Worm (Caenorhabditis elegans) whole organism, L2 larva: ENCODE measurements around the gene mrpl-16.
"Not testable (repeated sequence)": the region's sequence is repeated elsewhere in the genome, so short reads cannot be mapped to it uniquely, and the experiment has no call there.

ENCODE experiments used
- C34F6.9 ChIP-seq: fragments of 150-350 bp; optimal IDR thresholded peaks from 2 replicates; lab custom pipeline; 2014; ENCODE audit warnings: missing biosample characterization, missing genetic modification characterization
- F13H6.1 ChIP-seq: sonication (generic microtip); optimal IDR thresholded peaks from 2 replicates; lab custom pipeline; 2016; ENCODE audit warnings: missing genetic modification characterization, missing compliant biosample characterization
- R02D3.7 ChIP-seq: fragments of 150-350 bp; optimal IDR thresholded peaks from 2 replicates; lab custom pipeline; 2014; ENCODE audit warnings: missing biosample characterization, missing genetic modification characterization
- ZK546.5 ChIP-seq: sonication (generic microtip); optimal IDR thresholded peaks from 2 replicates; lab custom pipeline; 2017; ENCODE audit warnings: missing biosample characterization, missing genetic modification characterization
- alr-1 ChIP-seq: fragments of 150-350 bp; optimal IDR thresholded peaks from 2 replicates; lab custom pipeline; 2014; ENCODE audit warnings: missing biosample characterization, missing genetic modification characterization
- aly-2 ChIP-seq: fragments of 150-350 bp; optimal IDR thresholded peaks from 2 replicates; lab custom pipeline; 2014; ENCODE audit warnings: missing biosample characterization, missing genetic modification characterization
- ama-1 ChIP-seq: fragments of 150-350 bp; optimal IDR thresholded peaks from 2 replicates; lab custom pipeline; 2018; ENCODE audit warnings: inconsistent platforms
- blmp-1 ChIP-seq: sonication (generic microtip); optimal IDR thresholded peaks from 2 replicates; lab custom pipeline; 2017; ENCODE audit warnings: missing genetic modification characterization, mild to moderate bottlenecking, missing compliant biosample characterization, antibody characterized with exemption, moderate library complexity; ENCODE audit not compliant: insufficient read depth
- ceh-82 ChIP-seq: fragments of 150-350 bp; optimal IDR thresholded peaks from 2 replicates; lab custom pipeline; 2014; ENCODE audit warnings: missing biosample characterization, missing genetic modification characterization
- crh-2 ChIP-seq: sonication (generic microtip); optimal IDR thresholded peaks from 2 replicates; lab custom pipeline; 2017; ENCODE audit warnings: missing biosample characterization, missing genetic modification characterization
- egl-27 ChIP-seq: sonication (generic microtip); optimal IDR thresholded peaks from 3 replicates; lab custom pipeline; 2017; ENCODE audit warnings: missing biosample characterization, missing genetic modification reagents, missing genetic modification characterization
- elt-1 ChIP-seq: fragments of 150-350 bp; optimal IDR thresholded peaks from 2 replicates; lab custom pipeline; 2014; ENCODE audit warnings: missing biosample characterization, missing genetic modification characterization
- elt-3 ChIP-seq: sonication (generic microtip); optimal IDR thresholded peaks from 2 replicates; lab custom pipeline; 2017; ENCODE audit warnings: missing biosample characterization, missing genetic modification characterization
- fos-1 ChIP-seq: fragments of 150-350 bp; optimal IDR thresholded peaks from 2 replicates; lab custom pipeline; 2014; ENCODE audit warnings: missing biosample characterization, missing genetic modification characterization
- lin-11 ChIP-seq: fragments of 150-350 bp; sonication (generic microtip); optimal IDR thresholded peaks from 2 replicates; lab custom pipeline; 2014; ENCODE audit warnings: missing biosample characterization, missing genetic modification characterization, inconsistent platforms, mixed read lengths
- lin-13 ChIP-seq: fragments of 150-350 bp; optimal IDR thresholded peaks from 2 replicates; lab custom pipeline; 2014; ENCODE audit warnings: missing biosample characterization, missing genetic modification reagents, missing genetic modification characterization
- lin-39 ChIP-seq: fragments of 150-350 bp; optimal IDR thresholded peaks from 2 replicates; lab custom pipeline; 2014; ENCODE audit warnings: missing biosample characterization, missing genetic modification reagents, missing genetic modification characterization
- lsy-2 ChIP-seq, 2 experiments: fragments of 150-350 bp in 1 of 2; sonication (generic microtip) in 1 of 2; optimal IDR thresholded peaks; 2 replicates each; lab custom pipeline; 2014 to 2017; ENCODE audit warnings: missing biosample characterization in 2 of 2, missing genetic modification characterization in 2 of 2
- mab-5 ChIP-seq: fragments of 150-350 bp; optimal IDR thresholded peaks from 2 replicates; lab custom pipeline; 2014; ENCODE audit warnings: missing biosample characterization, missing genetic modification characterization
- mbf-1 ChIP-seq: sonication (generic microtip); optimal IDR thresholded peaks from 2 replicates; lab custom pipeline; 2017; ENCODE audit warnings: missing biosample characterization, missing genetic modification characterization
- mdl-1 ChIP-seq, 2 experiments: fragments of 150-350 bp in 1 of 2; sonication (generic microtip) in 1 of 2; optimal IDR thresholded peaks; 2 replicates each; lab custom pipeline; 2017; ENCODE audit warnings: missing biosample characterization in 2 of 2, missing genetic modification characterization in 2 of 2
- nhr-10 ChIP-seq: sonication (generic microtip); optimal IDR thresholded peaks from 2 replicates; lab custom pipeline; 2017; ENCODE audit warnings: missing biosample characterization, missing genetic modification characterization
- nhr-12 ChIP-seq: fragments of 150-350 bp; optimal IDR thresholded peaks from 2 replicates; lab custom pipeline; 2014; ENCODE audit warnings: missing biosample characterization, missing genetic modification characterization
- nhr-129 ChIP-seq: fragments of 150-350 bp; optimal IDR thresholded peaks from 2 replicates; lab custom pipeline; 2014; ENCODE audit warnings: missing biosample characterization, missing genetic modification characterization
- nhr-21 ChIP-seq: fragments of 150-350 bp; optimal IDR thresholded peaks from 2 replicates; lab custom pipeline; 2014; ENCODE audit warnings: missing biosample characterization, missing genetic modification characterization
- nhr-237 ChIP-seq: fragments of 150-350 bp; optimal IDR thresholded peaks from 2 replicates; lab custom pipeline; 2014; ENCODE audit warnings: missing biosample characterization, missing genetic modification characterization
- nhr-25 ChIP-seq: fragments of 150-350 bp; sonication (generic microtip); optimal IDR thresholded peaks from 3 replicates; lab custom pipeline; 2014; ENCODE audit warnings: missing biosample characterization, missing genetic modification characterization
- nhr-6 ChIP-seq: fragments of 150-350 bp; optimal IDR thresholded peaks from 2 replicates; lab custom pipeline; 2014; ENCODE audit warnings: missing biosample characterization, missing genetic modification characterization
- nhr-77 ChIP-seq: fragments of 150-350 bp; optimal IDR thresholded peaks from 2 replicates; lab custom pipeline; 2014; ENCODE audit warnings: missing biosample characterization, missing genetic modification characterization
- sma-3 ChIP-seq: sonication (generic microtip); optimal IDR thresholded peaks from 2 replicates; lab custom pipeline; 2016; ENCODE audit warnings: missing genetic modification reagents, missing genetic modification characterization, missing compliant biosample characterization
- snpc-4 ChIP-seq: fragments of 150-350 bp; optimal IDR thresholded peaks from 2 replicates; lab custom pipeline; 2014; ENCODE audit warnings: missing biosample characterization, missing genetic modification characterization
- unc-39 ChIP-seq: fragments of 150-350 bp; optimal IDR thresholded peaks from 2 replicates; lab custom pipeline; 2014; ENCODE audit warnings: missing biosample characterization, missing genetic modification characterization
- unc-55 ChIP-seq: fragments of 150-350 bp; sonication (generic microtip); optimal IDR thresholded peaks from 3 replicates; lab custom pipeline; 2014; ENCODE audit warnings: missing biosample characterization, missing genetic modification reagents, missing genetic modification characterization
- unc-62 ChIP-seq: fragments of 150-350 bp; optimal IDR thresholded peaks from 2 replicates; lab custom pipeline; 2014; ENCODE audit warnings: missing biosample characterization, missing genetic modification reagents, missing genetic modification characterization
- zag-1 ChIP-seq: fragments of 150-350 bp; optimal IDR thresholded peaks from 2 replicates; lab custom pipeline; 2014; ENCODE audit warnings: missing biosample characterization, missing genetic modification characterization
- ztf-11 ChIP-seq: sonication (generic microtip); optimal IDR thresholded peaks from 2 replicates; lab custom pipeline; 2017; ENCODE audit warnings: missing biosample characterization, missing genetic modification characterization
- ztf-4 ChIP-seq: fragments of 150-350 bp; optimal IDR thresholded peaks from 2 replicates; lab custom pipeline; 2014; ENCODE audit warnings: missing biosample characterization, missing genetic modification characterization

Gene mrpl-16

DNA sequence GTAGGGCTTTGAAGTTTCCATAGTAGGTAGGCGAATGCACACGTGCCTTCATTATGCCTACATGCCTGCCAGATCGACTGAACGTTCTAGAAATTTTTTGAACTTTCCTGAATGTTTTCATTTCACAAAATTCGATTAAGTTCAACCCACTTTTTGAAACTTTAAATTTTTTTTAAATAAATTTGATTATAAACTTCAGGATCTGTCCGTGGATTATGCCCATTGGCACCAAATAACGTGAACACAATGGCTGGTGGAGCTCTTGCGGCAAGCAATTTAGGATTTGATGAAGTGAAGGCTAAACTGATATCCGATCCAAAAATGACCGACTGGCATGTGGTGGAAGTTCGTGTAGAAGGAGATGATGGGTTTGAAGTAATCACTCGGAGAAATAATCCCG lies 31.2 kb downstream of the mrpl-16 start, which contains the start of gene F17C8.7:
TSS of gene F17C8.7 (plus strand) at position 301 of the 400 bp plus-strand sequence.
- TF ChIP-seq lin-39 (tag; lab: Kevin White, UChicago) (no peak), nhr-25 (tag; lab: Kevin White, UChicago) (no peak), elt-1 (no peak), ZK546.5 (no peak), ceh-82 (no peak), nhr-237 (tag; lab: Kevin White, UChicago) (no peak), elt-3 (tag; lab: Kevin White, UChicago) (no peak), alr-1 (no peak), unc-55 (GFP tag; lab: Kevin White, UChicago) (no peak), lin-11 (tag; lab: Kevin White, UChicago) (no peak), nhr-10 (tag; lab: Kevin White, UChicago) (no peak), unc-39 (tag; lab: Kevin White, UChicago) (no peak), ztf-4 (tag; lab: Kevin White, UChicago) (no peak), mbf-1 (tag; lab: Kevin White, UChicago) (no peak), egl-27 (tag; lab: Kevin White, UChicago) (no peak), ama-1 (lab: Kevin White, UChicago) (no peak), mab-5 (tag; lab: Kevin White, UChicago) (no peak)
- TF ChIP-seq, all 48 proteins: peak for 0

DNA sequence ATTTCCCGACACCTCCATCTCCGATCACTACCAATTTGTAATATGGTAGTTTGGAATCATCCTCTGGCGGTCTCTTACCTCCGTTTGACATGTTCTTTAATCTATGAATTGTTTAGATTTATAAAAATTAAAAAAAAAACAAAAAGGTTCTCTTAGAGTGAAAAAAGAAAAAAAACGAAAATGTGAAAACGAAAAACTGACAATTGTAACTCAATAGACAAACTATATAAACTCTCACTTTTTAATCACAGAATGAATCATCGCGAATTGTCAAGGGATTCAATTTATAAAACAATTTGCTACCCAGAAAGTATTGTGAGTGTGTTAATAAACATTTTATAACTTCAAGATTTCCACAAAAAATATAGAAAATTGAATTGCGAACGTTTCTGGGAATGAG lies 35.8 kb downstream of the mrpl-16 start, which contains the start of gene ras-2:
TSS of gene ras-2 (minus strand) at position 101 of the 400 bp plus-strand sequence.
- TF ChIP-seq nhr-21: no peak
- no peak for TF ChIP-seq R02D3.7 (tag; lab: Kevin White, UChicago)
- no peak for TF ChIP-seq lin-13 (GFP tag; lab: Kevin White, UChicago)
- TF ChIP-seq unc-55 (GFP tag; lab: Kevin White, UChicago): no peak
- TF ChIP-seq zag-1 (tag; lab: Kevin White, UChicago): no peak
- no peak for TF ChIP-seq sma-3 (GFP tag; lab: Kevin White, UChicago)
- no peak for TF ChIP-seq crh-2
- no peak for TF ChIP-seq blmp-1 (tag; lab: Kevin White, UChicago)
- no peak for TF ChIP-seq egl-27 (tag; lab: Kevin White, UChicago)
- TF ChIP-seq lsy-2 (tag; optimal IDR thresholded peaks at IDR 0.05; lab: Kevin White, UChicago): no peak
- TF ChIP-seq elt-1: no peak
- TF ChIP-seq mdl-1 (tag; optimal IDR thresholded peaks at IDR 0.05; lab: Kevin White, UChicago): no peak
- no peak for TF ChIP-seq nhr-77 (tag; lab: Kevin White, UChicago)
- no peak for TF ChIP-seq nhr-237 (tag; lab: Kevin White, UChicago)
- TF ChIP-seq lin-39 (tag; lab: Kevin White, UChicago): no peak
- no peak for TF ChIP-seq mbf-1 (tag; lab: Kevin White, UChicago)
- TF ChIP-seq, all 48 proteins: peak for 0

DNA sequence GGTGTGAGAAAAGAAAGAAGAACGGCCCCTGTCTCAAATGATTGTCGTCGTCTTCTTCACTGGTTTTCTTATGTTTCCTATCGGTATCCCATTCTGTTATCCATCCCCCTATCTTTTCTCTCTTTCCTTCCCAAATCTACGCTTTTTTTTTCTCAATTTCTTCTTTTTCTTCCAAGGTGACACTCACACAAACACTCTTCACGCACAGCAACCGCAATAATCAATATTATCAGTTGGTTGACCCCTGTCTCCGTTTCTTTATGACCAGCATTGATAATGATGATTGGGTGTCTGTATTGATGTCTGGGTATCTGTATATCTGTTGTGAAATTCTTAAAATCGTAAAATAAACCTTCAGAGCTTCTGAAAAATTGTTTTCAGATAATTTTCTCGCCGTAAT lies 36.6 kb downstream of the mrpl-16 start:
- peak; percentile 78 for TF ChIP-seq fos-1
- no peak for TF ChIP-seq C34F6.9 (tag; lab: Kevin White, UChicago)
- TF ChIP-seq elt-1: no peak
- TF ChIP-seq nhr-12 (tag; lab: Kevin White, UChicago): no peak
- TF ChIP-seq ztf-11: no peak
- no peak for TF ChIP-seq nhr-6 (tag; lab: Kevin White, UChicago)
- no peak for TF ChIP-seq unc-55 (GFP tag; lab: Kevin White, UChicago)
- TF ChIP-seq lsy-2 (tag; optimal IDR thresholded peaks at IDR 0.05; lab: Kevin White, UChicago): peak in 1 of 2 experiments; percentile 28
- no peak for TF ChIP-seq unc-62
- TF ChIP-seq nhr-25 (tag; lab: Kevin White, UChicago): no peak
- no peak for TF ChIP-seq nhr-10 (tag; lab: Kevin White, UChicago)
- no peak for TF ChIP-seq blmp-1 (tag; lab: Kevin White, UChicago)
- TF ChIP-seq crh-2: peak; percentile 29
- peak; percentile 27 for TF ChIP-seq nhr-129 (tag; lab: Kevin White, UChicago)
- no peak for TF ChIP-seq sma-3 (GFP tag; lab: Kevin White, UChicago)
- TF ChIP-seq F13H6.1: no peak
- TF ChIP-seq aly-2 (tag; lab: Kevin White, UChicago): no peak

DNA sequence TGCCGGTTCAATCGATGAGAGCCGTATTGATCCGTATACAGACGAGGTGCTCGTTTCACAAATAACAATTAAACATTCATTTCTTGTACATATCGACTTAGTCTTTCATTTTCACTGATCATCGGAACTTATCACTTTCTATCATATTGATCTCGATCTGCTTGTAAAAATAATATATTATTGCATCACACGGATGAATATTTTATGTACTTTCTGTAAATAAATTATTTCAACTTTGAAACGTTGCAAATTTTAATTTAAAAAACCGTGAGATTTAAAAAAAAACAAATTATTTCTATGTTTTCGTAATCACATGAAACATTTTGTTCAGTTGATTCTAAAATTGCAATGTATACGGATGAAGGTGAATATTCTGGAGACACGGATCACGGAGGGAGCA lies 38.4 kb downstream of the mrpl-16 start, which contains the start of gene twk-6:
TSS of gene twk-6 (plus strand) at position 301 of the 400 bp plus-strand sequence.
- not testable (repeated sequence) for TF ChIP-seq elt-3 (tag; lab: Kevin White, UChicago); lsy-2 (tag; optimal IDR thresholded peaks at IDR 0.05; lab: Kevin White, UChicago); snpc-4 (tag; lab: Kevin White, UChicago)
